Fruit fly (Drosophila melanogaster) whole organism, embryonic: ENCODE data around the gene CG42766.

Experiments
- CG10267 ChIP-seq: fragments of 200-800 bp; sonication (Bioruptor generic); optimal IDR thresholded peaks from 2 replicates; lab custom pipeline; 2018; ENCODE audit warnings: missing biosample characterization, mild to moderate bottlenecking, missing genetic modification characterization, moderate library complexity
- CG11085 ChIP-seq: fragments of 200-800 bp; sonication (Bioruptor generic); IDR thresholded peaks from 2 replicates; pipeline ENCODE4 v1.3.6; 2022; ENCODE audit warnings: missing biosample characterization, missing genetic modification characterization
- CG12155 ChIP-seq: fragments of 200-800 bp; sonication (Bioruptor generic); optimal IDR thresholded peaks from 3 replicates; lab custom pipeline; 2016; ENCODE audit warnings: missing biosample characterization, missing genetic modification characterization
- CG12391 ChIP-seq: fragments of 200-800 bp; sonication (Bioruptor generic); optimal IDR thresholded peaks from 3 replicates; lab custom pipeline; 2018; ENCODE audit warnings: missing biosample characterization, mild to moderate bottlenecking, missing genetic modification characterization, moderate library complexity
- CG12659 ChIP-seq: fragments of 200-800 bp; sonication (Bioruptor generic); optimal IDR thresholded peaks from 3 replicates; lab custom pipeline; 2017; ENCODE audit warnings: mild to moderate bottlenecking, missing biosample characterization, missing genetic modification reagents, missing genetic modification characterization
- CG13296 ChIP-seq: fragments of 200-800 bp; sonication (Bioruptor generic); optimal IDR thresholded peaks from 3 replicates; lab custom pipeline; 2018; ENCODE audit warnings: missing biosample characterization, mild to moderate bottlenecking, missing genetic modification characterization
- CG15601 ChIP-seq: fragments of 200-800 bp; sonication (Bioruptor generic); optimal IDR thresholded peaks from 3 replicates; lab custom pipeline; 2019; ENCODE audit warnings: missing biosample characterization, mild to moderate bottlenecking, missing genetic modification characterization, moderate library complexity
- CG16779 ChIP-seq: fragments of 200-800 bp; sonication (Bioruptor generic); IDR thresholded peaks from 2 replicates; pipeline ENCODE4 v1.3.6; 2022; ENCODE audit warnings: missing biosample characterization, missing genetic modification characterization
- CG17612 ChIP-seq: fragments of 200-800 bp; sonication (Bioruptor generic); IDR thresholded peaks from 2 replicates; pipeline ENCODE4 v1.3.6; 2022; ENCODE audit warnings: missing biosample characterization, missing genetic modification characterization
- CG2129 ChIP-seq: fragments of 200-800 bp; sonication (Bioruptor generic); IDR thresholded peaks from 2 replicates; pipeline ENCODE4 v1.3.6; 2022; ENCODE audit warnings: missing biosample characterization, missing genetic modification characterization; ENCODE audit not compliant: partially characterized antibody
- CG2199 ChIP-seq: fragments of 200-800 bp; sonication (Bioruptor generic); IDR thresholded peaks from 3 replicates; pipeline ENCODE4 v1.3.6; 2022; ENCODE audit warnings: missing biosample characterization, missing genetic modification characterization
- CG2889 ChIP-seq: fragments of 200-800 bp; sonication (Bioruptor generic); IDR thresholded peaks from 3 replicates; pipeline ENCODE4 v1.3.6; 2022; ENCODE audit warnings: missing biosample characterization, missing genetic modification characterization
- CG31365 ChIP-seq: fragments of 200-800 bp; sonication (Bioruptor generic); optimal IDR thresholded peaks from 2 replicates; lab custom pipeline; 2018; ENCODE audit warnings: missing biosample characterization, mild to moderate bottlenecking, missing genetic modification characterization
- CG32772 ChIP-seq: fragments of 200-800 bp; sonication (Bioruptor generic); IDR thresholded peaks from 2 replicates; pipeline ENCODE4 v1.3.6; 2022; ENCODE audit warnings: missing biosample characterization, missing genetic modification characterization
- CG34224 ChIP-seq: fragments of 200-800 bp; sonication (Bioruptor generic); IDR thresholded peaks from 3 replicates; pipeline ENCODE4 v1.3.6; 2022; ENCODE audit warnings: missing biosample characterization, missing genetic modification characterization; ENCODE audit not compliant: partially characterized antibody
- CG3838 ChIP-seq: fragments of 200-800 bp; sonication (Bioruptor generic); optimal IDR thresholded peaks from 3 replicates; lab custom pipeline; 2016; ENCODE audit warnings: missing biosample characterization, missing genetic modification characterization
- CG4617 ChIP-seq: fragments of 200-800 bp; sonication (Bioruptor generic); optimal IDR thresholded peaks from 3 replicates; lab custom pipeline; 2016; ENCODE audit warnings: missing biosample characterization, missing genetic modification characterization, borderline replicate concordance
- CG6791 ChIP-seq: fragments of 200-800 bp; sonication (Bioruptor generic); IDR thresholded peaks from 3 replicates; pipeline ENCODE4 v1.3.6; 2022; ENCODE audit warnings: missing biosample characterization, missing genetic modification characterization; ENCODE audit not compliant: partially characterized antibody
- CG7928 ChIP-seq: fragments of 200-800 bp; sonication (Bioruptor generic); optimal IDR thresholded peaks from 2 replicates; lab custom pipeline; 2017; ENCODE audit warnings: missing biosample characterization, mild to moderate bottlenecking, missing genetic modification characterization
- CG8290 ChIP-seq, 3 experiments: fragments of 200-800 bp; sonication (Bioruptor generic); optimal IDR thresholded peaks; 2 replicates each; lab custom pipeline; 2016 to 2019; ENCODE audit warnings: missing biosample characterization in 3 of 3, missing genetic modification characterization in 3 of 3, mild to moderate bottlenecking in 2 of 3, moderate library complexity in 1 of 3
- CHES-1-like ChIP-seq: fragments of 200-800 bp; sonication (Bioruptor generic); optimal IDR thresholded peaks from 2 replicates; lab custom pipeline; 2016; ENCODE audit warnings: missing biosample characterization, missing genetic modification characterization
- Doc3 ChIP-seq: fragments of 200-800 bp; sonication (Bioruptor generic); IDR thresholded peaks from 3 replicates; pipeline ENCODE4 v1.3.6; 2022; ENCODE audit warnings: missing biosample characterization, missing genetic modification characterization; ENCODE audit not compliant: partially characterized antibody
- Dref ChIP-seq: fragments of 200-800 bp; sonication (Bioruptor generic); IDR thresholded peaks from 2 replicates; pipeline ENCODE4 v1.3.6; 2022; ENCODE audit warnings: missing biosample characterization, missing genetic modification characterization
- HLH4C ChIP-seq: fragments of 200-800 bp; sonication (Bioruptor generic); IDR thresholded peaks from 3 replicates; pipeline ENCODE4 v1.3.6; 2022; ENCODE audit warnings: missing biosample characterization, missing genetic modification characterization; ENCODE audit not compliant: partially characterized antibody
- Lhr ChIP-seq: fragments of 200-800 bp; sonication (Bioruptor generic); optimal IDR thresholded peaks from 3 replicates; lab custom pipeline; 2017; ENCODE audit warnings: mild to moderate bottlenecking, missing biosample characterization, missing genetic modification reagents, missing genetic modification characterization
- MESR4 ChIP-seq: fragments of 200-800 bp; sonication (Bioruptor generic); optimal IDR thresholded peaks from 2 replicates; lab custom pipeline; 2018; ENCODE audit warnings: missing biosample characterization, mild to moderate bottlenecking, missing genetic modification characterization, moderate library complexity
- Max ChIP-seq: fragments of 200-800 bp; sonication (Bioruptor generic); optimal IDR thresholded peaks from 2 replicates; lab custom pipeline; 2016; ENCODE audit warnings: missing biosample characterization, mild to moderate bottlenecking, missing genetic modification characterization
- Opbp ChIP-seq: fragments of 200-800 bp; sonication (Bioruptor generic); IDR thresholded peaks from 3 replicates; pipeline ENCODE4 v1.3.6; 2022; ENCODE audit warnings: missing biosample characterization, missing genetic modification characterization; ENCODE audit not compliant: partially characterized antibody
- Rx ChIP-seq: fragments of 200-800 bp; sonication (Bioruptor generic); IDR thresholded peaks from 2 replicates; pipeline ENCODE4 v1.3.6; 2022; ENCODE audit warnings: missing biosample characterization, missing genetic modification characterization
- ato ChIP-seq: fragments of 200-800 bp; sonication (Bioruptor generic); IDR thresholded peaks from 2 replicates; pipeline ENCODE4 v1.3.6; 2022; ENCODE audit warnings: missing biosample characterization, missing genetic modification characterization; ENCODE audit not compliant: partially characterized antibody
- bowl ChIP-seq: fragments of 200-800 bp; sonication (Bioruptor generic); IDR thresholded peaks from 2 replicates; pipeline ENCODE4 v1.3.6; 2022; ENCODE audit warnings: missing biosample characterization, missing genetic modification characterization
- croc ChIP-seq: fragments of 200-800 bp; sonication (Bioruptor generic); conservative IDR thresholded peaks from 3 replicates; pipeline ENCODE4 v1.3.6; 2022; ENCODE audit warnings: missing biosample characterization, missing genetic modification characterization
- dm ChIP-seq: fragments of 200-800 bp; sonication (Bioruptor generic); optimal IDR thresholded peaks from 3 replicates; lab custom pipeline; 2016; ENCODE audit warnings: missing biosample characterization, missing genetic modification characterization
- gfzf ChIP-seq: fragments of 200-800 bp; sonication (Bioruptor generic); optimal IDR thresholded peaks from 2 replicates; lab custom pipeline; 2016; ENCODE audit warnings: missing biosample characterization, mild to moderate bottlenecking, missing genetic modification characterization, moderate library complexity
- gsb ChIP-seq: fragments of 200-800 bp; sonication (Bioruptor generic); IDR thresholded peaks from 2 replicates; pipeline ENCODE4 v1.3.6; 2022; ENCODE audit warnings: missing biosample characterization, missing genetic modification characterization
- inv ChIP-seq: fragments of 200-800 bp; sonication (Bioruptor generic); IDR thresholded peaks from 2 replicates; pipeline ENCODE4 v1.3.6; 2022; ENCODE audit warnings: missing biosample characterization, missing genetic modification characterization; ENCODE audit not compliant: partially characterized antibody
- lilli ChIP-seq: fragments of 200-800 bp; sonication (Bioruptor generic); optimal IDR thresholded peaks from 3 replicates; lab custom pipeline; 2016; ENCODE audit warnings: missing biosample characterization, missing genetic modification characterization
- maf-S ChIP-seq: fragments of 200-800 bp; sonication (Bioruptor generic); optimal IDR thresholded peaks from 2 replicates; lab custom pipeline; 2016; ENCODE audit warnings: missing biosample characterization, missing genetic modification characterization
- onecut ChIP-seq: fragments of 200-800 bp; sonication (Bioruptor generic); IDR thresholded peaks from 2 replicates; pipeline ENCODE4 v1.3.6; 2022; ENCODE audit warnings: missing biosample characterization, missing genetic modification characterization
- pfk ChIP-seq: fragments of 200-800 bp; sonication (Bioruptor generic); optimal IDR thresholded peaks from 2 replicates; lab custom pipeline; 2018; ENCODE audit warnings: missing biosample characterization, mild to moderate bottlenecking, missing genetic modification characterization, moderate library complexity
- pzg ChIP-seq: fragments of 200-800 bp; sonication (Bioruptor generic); optimal IDR thresholded peaks from 3 replicates; lab custom pipeline; 2018; ENCODE audit warnings: missing biosample characterization, mild to moderate bottlenecking, missing genetic modification characterization, moderate library complexity
- ro ChIP-seq: fragments of 200-800 bp; sonication (Bioruptor generic); IDR thresholded peaks from 2 replicates; pipeline ENCODE4 v1.3.6; 2022; ENCODE audit warnings: missing biosample characterization, missing genetic modification characterization
- sna ChIP-seq: fragments of 200-800 bp; sonication (Bioruptor generic); IDR thresholded peaks from 2 replicates; pipeline ENCODE4 v1.3.6; 2022; ENCODE audit warnings: missing biosample characterization, missing genetic modification characterization; ENCODE audit not compliant: partially characterized antibody
- sug ChIP-seq: fragments of 200-800 bp; optimal IDR thresholded peaks from 2 replicates; lab custom pipeline; 2019; ENCODE audit warnings: missing biosample characterization, mild to moderate bottlenecking, missing genetic modification characterization, moderate library complexity
- tin ChIP-seq: fragments of 200-800 bp; sonication (Bioruptor generic); optimal IDR thresholded peaks from 3 replicates; lab custom pipeline; 2016; ENCODE audit warnings: missing biosample characterization, missing genetic modification characterization
- tna ChIP-seq: fragments of 200-800 bp; sonication (Bioruptor generic); IDR thresholded peaks from 2 replicates; pipeline ENCODE4 v1.3.6; 2022; ENCODE audit warnings: missing biosample characterization, missing genetic modification characterization; ENCODE audit not compliant: partially characterized antibody
- unc-4 ChIP-seq: fragments of 200-800 bp; sonication (Bioruptor generic); IDR thresholded peaks from 2 replicates; pipeline ENCODE4 v1.3.6; 2022; ENCODE audit warnings: missing biosample characterization, missing genetic modification characterization; ENCODE audit not compliant: partially characterized antibody
- zfh1 ChIP-seq: fragments of 200-800 bp; sonication (Bioruptor generic); IDR thresholded peaks from 3 replicates; pipeline ENCODE4 v1.3.6; 2022; ENCODE audit warnings: missing biosample characterization, missing genetic modification characterization

The CG42766 gene

DNA sequence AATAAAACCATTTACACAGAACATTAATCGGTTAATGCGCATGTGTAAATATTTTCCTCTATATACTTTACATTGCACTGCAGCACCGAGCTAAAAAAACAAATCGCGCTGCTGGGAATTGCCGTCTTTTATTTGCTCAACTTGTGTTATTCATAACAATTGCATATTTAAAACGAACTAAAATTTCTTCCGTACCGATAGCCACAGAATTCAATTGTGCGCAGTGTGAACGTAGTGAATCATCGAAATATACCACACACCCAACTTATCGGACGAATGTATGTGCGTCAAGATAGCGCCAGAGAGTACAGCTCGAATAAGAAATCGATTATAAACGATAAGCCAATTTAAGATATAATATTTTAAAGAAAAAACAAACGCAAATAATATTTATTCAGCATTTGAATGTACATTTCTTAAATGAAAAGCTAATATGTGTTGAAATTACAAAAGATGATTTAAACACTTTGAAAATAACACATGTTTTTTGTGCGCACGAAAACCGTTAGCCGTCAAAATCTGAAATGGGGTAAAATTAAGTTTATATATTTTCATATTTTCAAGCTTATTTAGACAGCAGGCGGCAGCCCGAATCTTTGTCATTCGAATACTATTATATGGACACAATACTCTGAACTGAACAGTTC, 29.0 kb downstream of the CG42766 start, which contains the start of the genes vap and CG12698 (continued):
- TF ChIP-seq CG2889 (GFP tag; lab: Robert Waterston, UW) (no peak), zfh1 (no peak), CG13296 (GFP tag; lab: Kevin White, UChicago) (no peak), CG32772 (no peak), CG31365 (no peak), gsb (GFP tag; lab: Robert Waterston, UW) (no peak), pzg (GFP tag; lab: Kevin White, UChicago) (peak; percentile 84), Rx (no peak), CG12659 (GFP tag; lab: Kevin White, UChicago) (peak; percentile 79), Opbp (GFP tag; lab: Robert Waterston, UW) (peak; percentile 68; the same call in 2 of the 3 replicates), ro (no peak), Dref (peak; percentile 86), dm (GFP tag; lab: Kevin White, UChicago) (peak; percentile 2), tna (GFP tag; lab: Robert Waterston, UW) (peak; percentile 54; the same call in 1 of the 2 replicates), tin (GFP tag; lab: Kevin White, UChicago) (no peak), CG6791 (GFP tag; lab: Robert Waterston, UW) (peak; percentile 74), CG34224 (peak; percentile 35; the same call in 1 of the 3 replicates), CG16779 (no peak), inv (GFP tag; lab: Robert Waterston, UW) (peak; percentile 71), CG11085 (GFP tag; lab: Robert Waterston, UW) (no peak), CG3838 (no peak), sug (no peak), CG7928 (GFP tag; lab: Kevin White, UChicago) (no peak), pfk (peak; percentile 5), CG8290 (GFP tag; optimal IDR thresholded peaks at IDR 0.05; lab: Kevin White, UChicago) (no peak), CG8290 (tag; optimal IDR thresholded peaks at IDR 0.05; lab: Kevin White, UChicago) (no peak), CG15601 (peak; percentile 0), ato (GFP tag; lab: Robert Waterston, UW) (peak; percentile 28; the same call in 1 of the 2 replicates), CHES-1-like (GFP tag; lab: Kevin White, UChicago) (no peak), HLH4C (GFP tag; lab: Robert Waterston, UW) (peak; percentile 80), CG17612 (GFP tag; lab: Robert Waterston, UW) (no peak), Max (no peak), Doc3 (GFP tag; lab: Robert Waterston, UW) (peak; percentile 42; the same call in 1 of the 3 replicates), sna (GFP tag; lab: Robert Waterston, UW) (peak; percentile 35; the same call in 1 of the 2 replicates), maf-S (GFP tag; lab: Kevin White, UChicago) (no peak), CG2199 (GFP tag; lab: Robert Waterston, UW) (0 out of 3 replicates have a peak, but pooled peaks have one; percentile 33), MESR4 (GFP tag; lab: Kevin White, UChicago) (peak; percentile 65), CG12391 (tag; lab: Kevin White, UChicago) (peak; percentile 43), unc-4 (peak; percentile 59), CG10267 (tag; lab: Kevin White, UChicago) (peak; percentile 40), Lhr (peak; percentile 27), CG2129 (GFP tag; lab: Robert Waterston, UW) (no peak; the same call in 1 of the 2 replicates), onecut (GFP tag; lab: Robert Waterston, UW) (peak; percentile 43; the same call in 1 of the 2 replicates), bowl (GFP tag; lab: Robert Waterston, UW) (no peak), gfzf (GFP tag; lab: Kevin White, UChicago) (peak; percentile 71), croc (GFP tag; lab: Robert Waterston, UW) (no peak), CG4617 (GFP tag; lab: Kevin White, UChicago) (peak; percentile 78), CG12155 (no peak), lilli (peak; percentile 6)
